Worm (Caenorhabditis elegans): ENCODE measurements around the gene mrpl-11.

The mrpl-11 gene

ce11 chrIII:8734327-8734885, 17.0 kb downstream of the mrpl-11 start (continued):
- TF ChIP-seq pqm-1 (tag; optimal IDR thresholded peaks at IDR 0.05) = peak; percentile 42
- TF ChIP-seq unc-39 (tag; optimal IDR thresholded peaks at IDR 0.05) = no peak
- TF ChIP-seq zag-1 (tag; optimal IDR thresholded peaks at IDR 0.05) = no peak
- TF ChIP-seq elt-2 (tag; optimal IDR thresholded peaks at IDR 0.05) = peak; percentile 59
- TF ChIP-seq lin-15B (tag; optimal IDR thresholded peaks at IDR 0.05) = no peak
- TF ChIP-seq nhr-23 (tag; optimal IDR thresholded peaks at IDR 0.05) = peak; percentile 80
- no peak for TF ChIP-seq elt-3 (tag; optimal IDR thresholded peaks at IDR 0.05)
- no peak for TF ChIP-seq nhr-237 (tag; optimal IDR thresholded peaks at IDR 0.05)
- peak; percentile 50 for TF ChIP-seq nfya-1 (tag; optimal IDR thresholded peaks at IDR 0.05; ENCODE audit: insufficient read depth)
- TF ChIP-seq hmg-11 (tag; optimal IDR thresholded peaks at IDR 0.05) = peak; percentile 24
- no peak for TF ChIP-seq fos-1 (tag; optimal IDR thresholded peaks at IDR 0.05)
- TF ChIP-seq egl-5 (tag; optimal IDR thresholded peaks at IDR 0.05) = no peak
- TF ChIP-seq daf-12 (tag; optimal IDR thresholded peaks at IDR 0.05) = no peak
- TF ChIP-seq unc-62 (GFP tag; optimal IDR thresholded peaks at IDR 0.05) = peak; percentile 50

DNA sequence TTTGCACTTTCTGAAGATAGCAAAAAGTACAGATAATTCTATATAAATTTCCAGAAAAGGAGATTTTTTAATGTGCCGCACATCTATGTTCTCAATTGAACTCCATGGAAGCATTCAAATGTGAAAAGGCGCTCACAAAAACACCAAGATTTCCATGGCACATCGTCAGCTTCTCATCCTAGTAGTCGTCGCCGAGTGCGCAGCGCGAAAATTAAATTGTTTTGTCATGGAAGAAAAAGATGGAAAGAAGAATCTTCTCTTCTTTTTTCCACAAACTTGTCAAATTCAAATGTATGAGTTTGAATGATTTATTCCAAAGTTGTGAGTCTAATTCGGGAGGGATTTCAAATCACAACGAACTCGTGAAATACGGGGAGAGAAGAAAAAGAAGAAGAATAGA, 19.9 kb downstream of the mrpl-11 start:
- TF ChIP-seq eor-1 (tag; optimal IDR thresholded peaks at IDR 0.05) (no peak), unc-39 (tag; optimal IDR thresholded peaks at IDR 0.05) (no peak), nhr-28 (tag; optimal IDR thresholded peaks at IDR 0.05) (no peak), ceh-82 (tag; optimal IDR thresholded peaks at IDR 0.05) (no peak), lsy-12 (tag; optimal IDR thresholded peaks at IDR 0.05) (no peak), sea-2 (GFP tag; optimal IDR thresholded peaks at IDR 0.05) (no peak), hmg-11 (tag; optimal IDR thresholded peaks at IDR 0.05) (no peak), aly-2 (tag; optimal IDR thresholded peaks at IDR 0.05) (no peak), daf-12 (tag; optimal IDR thresholded peaks at IDR 0.05) (no peak), nhr-23 (tag; optimal IDR thresholded peaks at IDR 0.05) (no peak), nhr-67 (tag; optimal IDR thresholded peaks at IDR 0.05) (no peak), ceh-16 (tag; optimal IDR thresholded peaks at IDR 0.05) (no peak), nhr-11 (tag; optimal IDR thresholded peaks at IDR 0.05) (no peak), pqm-1 (tag; optimal IDR thresholded peaks at IDR 0.05) (no peak), zag-1 (tag; optimal IDR thresholded peaks at IDR 0.05) (no peak), lin-15B (tag; optimal IDR thresholded peaks at IDR 0.05) (no peak), nhr-76 (tag; optimal IDR thresholded peaks at IDR 0.05) (no peak), pha-4 (tag; optimal IDR thresholded peaks at IDR 0.05) (no peak), ztf-4 (tag; optimal IDR thresholded peaks at IDR 0.05) (no peak)

- no peak for TF ChIP-seq snpc-4 (tag; optimal IDR thresholded peaks at IDR 0.05)
- no peak for TF ChIP-seq lin-15B (tag; optimal IDR thresholded peaks at IDR 0.05)
Observed at ce11 chrIII:8738289-8738688, 20.8 kb downstream of the mrpl-11 start.

ce11 chrIII:8739126-8739525, 21.7 kb downstream of the mrpl-11 start:
- TF ChIP-seq zag-1 (tag; optimal IDR thresholded peaks at IDR 0.05) (no peak), snpc-4 (tag; optimal IDR thresholded peaks at IDR 0.05) (peak; percentile 4), elt-2 (tag; optimal IDR thresholded peaks at IDR 0.05) (peak; percentile 95), pqm-1 (tag; optimal IDR thresholded peaks at IDR 0.05) (peak; percentile 96), pha-4 (tag; optimal IDR thresholded peaks at IDR 0.05) (peak; percentile 32), nhr-43 (tag; optimal IDR thresholded peaks at IDR 0.05; ENCODE audit: poor library complexity, severe bottlenecking) (peak; percentile 50), nhr-23 (tag; optimal IDR thresholded peaks at IDR 0.05) (peak; percentile 77), elt-3 (tag; optimal IDR thresholded peaks at IDR 0.05) (peak in 1 of 3 experiments; percentile 0), nhr-67 (tag; optimal IDR thresholded peaks at IDR 0.05) (no peak), R02D3.7 (tag; optimal IDR thresholded peaks at IDR 0.05) (no peak), mdl-1 (tag; optimal IDR thresholded peaks at IDR 0.05) (peak; percentile 81), ztf-4 (tag; optimal IDR thresholded peaks at IDR 0.05) (no peak), jun-1 (tag; optimal IDR thresholded peaks at IDR 0.05) (peak; percentile 45), aly-2 (tag; optimal IDR thresholded peaks at IDR 0.05) (no peak), elt-1 (tag; optimal IDR thresholded peaks at IDR 0.05) (peak; percentile 81), nhr-25 (tag; optimal IDR thresholded peaks at IDR 0.05) (peak; percentile 28), nfya-1 (tag; optimal IDR thresholded peaks at IDR 0.05; ENCODE audit: insufficient read depth) (peak; percentile 3)

DNA sequence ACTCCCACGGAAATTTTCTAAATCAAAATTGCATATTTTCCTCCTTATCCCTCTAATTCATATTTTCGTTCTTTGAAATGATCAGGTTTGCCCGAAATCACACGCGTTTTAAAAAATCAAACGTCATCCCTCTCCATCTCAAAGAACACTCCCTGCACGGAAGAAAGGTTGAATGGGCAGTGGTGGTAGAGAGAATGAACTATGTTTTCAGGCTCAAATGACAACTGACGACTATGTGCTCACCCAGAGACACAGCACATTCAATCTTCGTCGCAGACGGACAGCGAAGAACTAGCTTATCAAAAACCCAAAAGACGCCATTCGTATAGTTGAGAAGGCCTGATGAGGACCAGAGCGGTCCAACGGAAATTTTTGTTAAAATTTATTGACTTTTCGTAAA, 22.3 kb downstream of the mrpl-11 start:
- TF ChIP-seq nfya-1 (tag; optimal IDR thresholded peaks at IDR 0.05; ENCODE audit: insufficient read depth) (peak; percentile 46), egl-5 (tag; optimal IDR thresholded peaks at IDR 0.05) (peak; percentile 26), unc-39 (tag; optimal IDR thresholded peaks at IDR 0.05) (no peak)

Measured in whole organism, L3 larva.